Fruit fly (Drosophila melanogaster): Measurements from ENCODE around the gene Tpr2.
A peak's percentile ranks its signal among the peaks of the same experiment; 100 is the strongest.

Gene Tpr2

dm6 chr2L:16487571-16488276 is 3.6 kb upstream of the Tpr2 start, which contains the start of gene Nepl8:
TSS of gene Nepl8 (plus strand) at chr2L:16488148.
- TF ChIP-seq CTCF (optimal IDR thresholded peaks at IDR 0.05) (peak; percentile 32 to 52), CG8478 (optimal IDR thresholded peaks at IDR 0.05) (no peak)

- TF ChIP-seq CG8478 (optimal IDR thresholded peaks at IDR 0.05): no peak
- TF ChIP-seq CTCF (optimal IDR thresholded peaks at IDR 0.05): no peak
Observed at dm6 chr2L:16491752-16492616, 644 bp downstream of the Tpr2 start.

dm6 chr2L:16492617-16493203 is 1.4 kb downstream of the Tpr2 start:
- TF ChIP-seq CTCF (optimal IDR thresholded peaks at IDR 0.05): no peak
- no peak for TF ChIP-seq CG8478 (optimal IDR thresholded peaks at IDR 0.05)

dm6 chr2L:16493999-16494741 is 2.8 kb downstream of the Tpr2 start:
- TF ChIP-seq CTCF (optimal IDR thresholded peaks at IDR 0.05) (no peak), CG8478 (optimal IDR thresholded peaks at IDR 0.05) (no peak)

dm6 chr2L:16495193-16495780 is 3.9 kb downstream of the Tpr2 start:
- TF ChIP-seq CG8478 (optimal IDR thresholded peaks at IDR 0.05) (no peak), CTCF (optimal IDR thresholded peaks at IDR 0.05) (no peak)

dm6 chr2L:16497196-16497595 is 5.9 kb downstream of the Tpr2 start:
- TF ChIP-seq CG8478 (optimal IDR thresholded peaks at IDR 0.05) (no peak), CTCF (optimal IDR thresholded peaks at IDR 0.05) (no peak)

dm6 chr2L:16498100-16498499 is 6.8 kb downstream of the Tpr2 start:
- TF ChIP-seq CG8478 (optimal IDR thresholded peaks at IDR 0.05): no peak
- no peak for TF ChIP-seq CTCF (optimal IDR thresholded peaks at IDR 0.05)

- TF ChIP-seq CG8478 (optimal IDR thresholded peaks at IDR 0.05) (no peak), CTCF (optimal IDR thresholded peaks at IDR 0.05) (no peak)
Observed at dm6 chr2L:16499559-16499958, 8.2 kb downstream of the Tpr2 start.

dm6 chr2L:16500469-16500868 is 9.1 kb downstream of the Tpr2 start:
- no peak for TF ChIP-seq CG8478 (optimal IDR thresholded peaks at IDR 0.05)
- no peak for TF ChIP-seq CTCF (optimal IDR thresholded peaks at IDR 0.05)

- TF ChIP-seq CTCF (optimal IDR thresholded peaks at IDR 0.05) (no peak), CG8478 (optimal IDR thresholded peaks at IDR 0.05) (no peak)
Observed at dm6 chr2L:16501366-16501765, 10.0 kb downstream of the Tpr2 start.

- TF ChIP-seq CG8478 (optimal IDR thresholded peaks at IDR 0.05): no peak
- TF ChIP-seq CTCF (optimal IDR thresholded peaks at IDR 0.05): no peak
Observed at dm6 chr2L:16502898-16503551, 11.7 kb downstream of the Tpr2 start.

- no peak for TF ChIP-seq CTCF (optimal IDR thresholded peaks at IDR 0.05)
- no peak for TF ChIP-seq CG8478 (optimal IDR thresholded peaks at IDR 0.05)
Observed at dm6 chr2L:16507197-16507596, 15.9 kb downstream of the Tpr2 start.

- TF ChIP-seq CTCF (optimal IDR thresholded peaks at IDR 0.05) (peak in 1 of 2 experiments; percentile 33), CG8478 (optimal IDR thresholded peaks at IDR 0.05) (no peak)
Observed at dm6 chr2L:16507682-16508269, 16.4 kb downstream of the Tpr2 start.

dm6 chr2L:16511277-16511678 is 19.9 kb downstream of the Tpr2 start:
- TF ChIP-seq CG8478 (optimal IDR thresholded peaks at IDR 0.05) (no peak), CTCF (optimal IDR thresholded peaks at IDR 0.05) (no peak)
